Worm (Caenorhabditis elegans) whole organism, late embryonic: ENCODE data around the gene hda-2.
A peak's percentile ranks its signal among the peaks of the same experiment; 100 is the strongest.

Experiments used
- C38D4.7 ChIP-seq: fragments of 200-800 bp; sonication (Bioruptor generic); optimal IDR thresholded peaks from 2 replicates; lab custom pipeline; 2018; ENCODE audit warnings: mild to moderate bottlenecking, missing genetic modification characterization, moderate library complexity, missing compliant biosample characterization
- F13H6.1 ChIP-seq: sonication (generic microtip); optimal IDR thresholded peaks from 2 replicates; lab custom pipeline; 2016; ENCODE audit warnings: missing genetic modification characterization, missing compliant biosample characterization
- ceh-19 ChIP-seq: fragments of 200-800 bp; sonication (Bioruptor generic); optimal IDR thresholded peaks from 2 replicates; lab custom pipeline; 2018; ENCODE audit warnings: mild to moderate bottlenecking, missing genetic modification characterization, missing compliant biosample characterization
- ceh-22 ChIP-seq: sonication (generic microtip); optimal IDR thresholded peaks from 2 replicates; lab custom pipeline; 2017; ENCODE audit warnings: missing biosample characterization, missing genetic modification characterization
- ceh-24 ChIP-seq: sonication (generic microtip); optimal IDR thresholded peaks from 2 replicates; lab custom pipeline; 2016; ENCODE audit warnings: mild to moderate bottlenecking, missing genetic modification characterization, missing compliant biosample characterization
- ceh-45 ChIP-seq: fragments of 200-800 bp; sonication (Bioruptor generic); IDR thresholded peaks from 2 replicates; pipeline ENCODE4 v1.3.6; 2022; ENCODE audit warnings: missing genetic modification reagents, missing genetic modification characterization, missing compliant biosample characterization
- ceh-48 ChIP-seq: sonication (generic microtip); optimal IDR thresholded peaks from 2 replicates; lab custom pipeline; 2016; ENCODE audit warnings: missing genetic modification characterization, inconsistent platforms, missing compliant biosample characterization
- ceh-6 ChIP-seq: fragments of 200-800 bp; sonication (Bioruptor generic); optimal IDR thresholded peaks from 2 replicates; lab custom pipeline; 2018; ENCODE audit warnings: mild to moderate bottlenecking, missing genetic modification characterization, missing compliant biosample characterization
- che-1 ChIP-seq: sonication (generic microtip); optimal IDR thresholded peaks from 2 replicates; lab custom pipeline; 2016; ENCODE audit warnings: mild to moderate bottlenecking, missing genetic modification characterization, missing compliant biosample characterization
- dmd-4 ChIP-seq: sonication (generic microtip); optimal IDR thresholded peaks from 2 replicates; lab custom pipeline; 2016; ENCODE audit warnings: borderline replicate concordance, missing genetic modification characterization, missing compliant biosample characterization
- elt-2 ChIP-seq: sonication (generic microtip); optimal IDR thresholded peaks from 2 replicates; lab custom pipeline; 2016; ENCODE audit warnings: missing genetic modification reagents, missing genetic modification characterization, missing compliant biosample characterization
- elt-4 ChIP-seq: sonication (generic microtip); optimal IDR thresholded peaks from 2 replicates; lab custom pipeline; 2016; ENCODE audit warnings: missing genetic modification characterization, missing compliant biosample characterization
- ets-4 ChIP-seq: sonication (generic microtip); optimal IDR thresholded peaks from 2 replicates; lab custom pipeline; 2016; ENCODE audit warnings: missing genetic modification characterization, missing compliant biosample characterization
- fkh-10 ChIP-seq: fragments of 150-350 bp; optimal IDR thresholded peaks from 2 replicates; lab custom pipeline; 2014; ENCODE audit warnings: missing biosample characterization, missing genetic modification reagents, missing genetic modification characterization
- fkh-6 ChIP-seq: sonication (generic microtip); optimal IDR thresholded peaks from 2 replicates; lab custom pipeline; 2016; ENCODE audit warnings: missing genetic modification characterization, missing compliant biosample characterization
- gmeb-2 ChIP-seq: sonication (generic microtip); optimal IDR thresholded peaks from 2 replicates; lab custom pipeline; 2016; ENCODE audit warnings: missing genetic modification characterization, inconsistent platforms, missing compliant biosample characterization
- hlh-13 ChIP-seq: fragments of 200-800 bp; sonication (Bioruptor generic); optimal IDR thresholded peaks from 2 replicates; lab custom pipeline; 2018; ENCODE audit warnings: mild to moderate bottlenecking, missing genetic modification characterization, missing compliant biosample characterization
- hlh-30 ChIP-seq: sonication (generic microtip); optimal IDR thresholded peaks from 2 replicates; lab custom pipeline; 2017; ENCODE audit warnings: antibody characterized with exemption, missing genetic modification characterization, missing compliant biosample characterization; ENCODE audit not compliant: insufficient read depth
- hlh-6 ChIP-seq: sonication (generic microtip); optimal IDR thresholded peaks from 2 replicates; lab custom pipeline; 2016; ENCODE audit warnings: missing genotype, missing genetic modification characterization, missing compliant biosample characterization
- hlh-8 ChIP-seq: sonication (generic microtip); optimal IDR thresholded peaks from 2 replicates; lab custom pipeline; 2016; ENCODE audit warnings: missing genotype, missing genetic modification characterization, missing compliant biosample characterization
- lim-6 ChIP-seq: sonication (generic microtip); optimal IDR thresholded peaks from 2 replicates; lab custom pipeline; 2016; ENCODE audit warnings: missing genetic modification characterization, missing compliant biosample characterization
- lin-11 ChIP-seq: fragments of 200-800 bp; sonication (Bioruptor generic); optimal IDR thresholded peaks from 2 replicates; lab custom pipeline; 2018; ENCODE audit warnings: mild to moderate bottlenecking, missing genetic modification characterization, missing compliant biosample characterization
- madf-2 ChIP-seq: sonication (generic microtip); optimal IDR thresholded peaks from 2 replicates; lab custom pipeline; 2017; ENCODE audit warnings: missing genetic modification characterization, missing compliant biosample characterization
- mec-3 ChIP-seq: sonication (generic microtip); optimal IDR thresholded peaks from 2 replicates; lab custom pipeline; 2016; ENCODE audit warnings: borderline replicate concordance, missing genetic modification characterization, missing compliant biosample characterization
- nfya-1 ChIP-seq: sonication (generic microtip); optimal IDR thresholded peaks from 2 replicates; lab custom pipeline; 2017; ENCODE audit warnings: missing genetic modification characterization, mild to moderate bottlenecking, missing compliant biosample characterization, antibody characterized with exemption, moderate library complexity
- nhr-11 ChIP-seq: fragments of 150-350 bp; optimal IDR thresholded peaks from 2 replicates; lab custom pipeline; 2014; ENCODE audit warnings: missing biosample characterization, missing genetic modification characterization
- npax-4 ChIP-seq: sonication (generic microtip); optimal IDR thresholded peaks from 2 replicates; lab custom pipeline; 2016; ENCODE audit warnings: missing genetic modification characterization, missing compliant biosample characterization
- pag-3 ChIP-seq: sonication (generic microtip); optimal IDR thresholded peaks from 2 replicates; lab custom pipeline; 2016; ENCODE audit warnings: missing compliant biosample characterization, missing genetic modification characterization, borderline replicate concordance
- pat-9 ChIP-seq: fragments of 200-800 bp; sonication (Bioruptor generic); optimal IDR thresholded peaks from 2 replicates; lab custom pipeline; 2018; ENCODE audit warnings: mild to moderate bottlenecking, missing genetic modification characterization, moderate library complexity, missing compliant biosample characterization
- pha-2 ChIP-seq: sonication (generic microtip); optimal IDR thresholded peaks from 2 replicates; lab custom pipeline; 2017; ENCODE audit warnings: mild to moderate bottlenecking, missing genetic modification characterization, missing compliant biosample characterization
- pha-4 ChIP-seq: fragments of 150-350 bp; optimal IDR thresholded peaks from 2 replicates; lab custom pipeline; 2018; ENCODE audit warnings: missing biosample characterization, missing genetic modification reagents, missing genetic modification characterization
- pqm-1 ChIP-seq: sonication (generic microtip); optimal IDR thresholded peaks from 2 replicates; lab custom pipeline; 2016; ENCODE audit warnings: missing genetic modification characterization, missing compliant biosample characterization
- pros-1 ChIP-seq: fragments of 150-350 bp; optimal IDR thresholded peaks from 2 replicates; lab custom pipeline; 2014; ENCODE audit warnings: missing biosample characterization, missing genetic modification reagents, missing genetic modification characterization
- ref-2 ChIP-seq: sonication (generic microtip); optimal IDR thresholded peaks from 2 replicates; lab custom pipeline; 2016; ENCODE audit warnings: missing genetic modification characterization, missing compliant biosample characterization
- rnt-1 ChIP-seq: sonication (generic microtip); optimal IDR thresholded peaks from 2 replicates; lab custom pipeline; 2016; ENCODE audit warnings: missing genetic modification characterization, missing compliant biosample characterization
- sdc-2 ChIP-seq: sonication (generic microtip); optimal IDR thresholded peaks from 2 replicates; lab custom pipeline; 2016; ENCODE audit warnings: missing genotype, missing genetic modification characterization, missing compliant biosample characterization
- sox-2 ChIP-seq: fragments of 200-800 bp; sonication (Bioruptor generic); IDR thresholded peaks from 2 replicates; pipeline ENCODE4 v1.3.6; 2022; ENCODE audit warnings: missing genetic modification reagents, missing genetic modification characterization, missing compliant biosample characterization
- tbx-2 ChIP-seq: sonication (generic microtip); optimal IDR thresholded peaks from 2 replicates; lab custom pipeline; 2016; ENCODE audit warnings: missing genetic modification characterization, missing compliant biosample characterization
- unc-42 ChIP-seq: sonication (generic microtip); optimal IDR thresholded peaks from 2 replicates; lab custom pipeline; 2016; ENCODE audit warnings: missing genotype, missing genetic modification characterization, missing compliant biosample characterization
- unc-55 ChIP-seq: sonication (generic microtip); optimal IDR thresholded peaks from 2 replicates; lab custom pipeline; 2017; ENCODE audit warnings: missing biosample characterization, missing genetic modification reagents, missing genetic modification characterization
- unc-86 ChIP-seq: sonication (generic microtip); optimal IDR thresholded peaks from 2 replicates; lab custom pipeline; 2016; ENCODE audit warnings: missing genetic modification characterization, missing compliant biosample characterization
- zip-5 ChIP-seq: sonication (generic microtip); optimal IDR thresholded peaks from 2 replicates; lab custom pipeline; 2016; ENCODE audit warnings: missing genetic modification characterization, missing compliant biosample characterization

Gene hda-2

DNA sequence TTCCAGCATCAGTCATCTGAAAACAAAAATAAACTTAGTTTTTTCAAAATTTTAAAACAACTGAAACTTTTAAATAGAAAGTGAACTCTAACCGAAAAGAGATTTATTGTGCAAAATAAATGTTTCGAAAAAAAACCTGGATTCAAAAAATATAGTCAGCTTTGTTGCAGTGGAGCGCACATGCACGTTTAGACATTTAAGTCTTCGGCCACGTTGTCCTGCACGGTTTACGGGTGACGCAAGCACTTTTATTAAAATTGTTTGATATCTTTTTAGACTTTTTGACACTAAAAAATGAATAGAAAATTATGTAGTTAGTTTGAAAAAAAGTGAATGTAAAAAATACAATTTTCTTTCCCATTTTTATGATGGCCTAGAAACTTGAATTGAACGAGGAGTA lies 17.1 kb upstream of the hda-2 start, which contains the start of the genes ubh-4 and algn-6 (continued):
- TF ChIP-seq elt-4 (tag; lab: Kevin White, UChicago) (no peak), rnt-1 (tag; lab: Kevin White, UChicago) (no peak), ceh-24 (tag; lab: Kevin White, UChicago) (no peak), unc-55 (GFP tag; lab: Kevin White, UChicago) (no peak), lin-11 (tag; lab: Kevin White, UChicago) (no peak), ceh-6 (no peak), tbx-2 (tag; lab: Kevin White, UChicago) (peak; percentile 48), ceh-45 (GFP tag; lab: Robert Waterston, UW) (no peak), pha-2 (tag; lab: Kevin White, UChicago) (no peak), C38D4.7 (no peak), unc-42 (tag; lab: Kevin White, UChicago) (peak; percentile 56), nfya-1 (tag; lab: Kevin White, UChicago) (peak; percentile 21), hlh-30 (tag; lab: Kevin White, UChicago) (no peak), sdc-2 (tag; lab: Kevin White, UChicago) (no peak), gmeb-2 (tag; lab: Kevin White, UChicago) (no peak), ceh-22 (tag; lab: Kevin White, UChicago) (no peak), nhr-11 (tag; lab: Kevin White, UChicago) (no peak), F13H6.1 (no peak), unc-86 (tag; lab: Kevin White, UChicago) (no peak), fkh-6 (tag; lab: Kevin White, UChicago) (no peak), madf-2 (tag; lab: Kevin White, UChicago) (no peak), hlh-8 (peak; percentile 2), ceh-19 (no peak)
- TF ChIP-seq, all 69 proteins: peak for 13

DNA sequence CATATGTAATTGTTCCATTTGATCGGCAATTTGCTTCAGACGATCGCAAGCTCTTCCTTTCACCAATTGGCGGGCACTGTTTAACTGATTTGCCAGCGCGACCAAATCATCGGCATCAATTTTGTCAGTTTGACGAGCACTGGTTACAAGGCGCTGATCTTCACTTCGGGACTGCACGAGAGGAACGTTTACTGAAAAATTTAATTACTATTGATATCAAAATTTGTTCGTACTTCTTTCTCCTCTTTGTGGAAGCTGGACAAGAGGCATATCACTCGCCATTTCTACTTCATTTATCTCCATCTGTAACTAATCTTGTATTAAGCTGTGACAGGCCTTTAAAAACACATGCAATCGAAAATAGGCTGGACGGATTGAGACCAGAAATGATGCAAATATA lies 15.5 kb upstream of the hda-2 start, which contains the start of gene C08B11.9:
C08B11.9 (minus strand) TSS at position 307 of the 400 bp plus-strand sequence.
- TF ChIP-seq pag-3 (tag; lab: Kevin White, UChicago) (no peak), elt-2 (tag; lab: Kevin White, UChicago) (no peak), pha-4 (no peak), unc-42 (tag; lab: Kevin White, UChicago) (no peak), npax-4 (tag; lab: Kevin White, UChicago) (no peak), ceh-48 (tag; lab: Kevin White, UChicago) (no peak), pros-1 (no peak), ceh-22 (tag; lab: Kevin White, UChicago) (no peak), pqm-1 (no peak), fkh-6 (tag; lab: Kevin White, UChicago) (no peak), hlh-13 (GFP tag; lab: Kevin White, UChicago) (no peak), dmd-4 (tag; lab: Kevin White, UChicago) (no peak), sox-2 (GFP tag; lab: Robert Waterston, UW) (no peak), fkh-10 (GFP tag; lab: Kevin White, UChicago) (no peak), pat-9 (no peak), mec-3 (tag; lab: Kevin White, UChicago) (no peak), ets-4 (no peak)

DNA sequence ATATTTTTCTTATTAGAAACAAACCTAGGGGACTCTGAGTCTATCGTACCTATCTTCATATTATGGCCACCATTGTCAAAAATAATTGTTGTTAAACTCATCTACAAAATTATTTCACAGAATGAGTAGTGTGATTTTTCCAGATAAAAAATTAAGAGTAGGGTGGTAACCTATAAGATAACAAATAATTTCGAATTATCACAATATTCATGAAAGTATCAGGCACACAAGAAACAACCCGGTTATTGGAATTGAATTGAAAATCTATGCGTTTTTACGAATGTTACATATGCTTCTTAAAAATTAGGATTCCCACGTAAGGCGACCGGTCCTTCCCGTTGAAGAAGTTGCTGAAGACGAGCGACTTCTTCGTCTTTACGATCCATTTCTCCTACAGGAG lies 14.9 kb upstream of the hda-2 start, which contains the start of gene arp-6:
arp-6 (minus strand) TSS at position 101 of the 400 bp plus-strand sequence.
- TF ChIP-seq elt-4 (tag; lab: Kevin White, UChicago) (no peak), C38D4.7 (no peak), hlh-8 (no peak), ref-2 (tag; lab: Kevin White, UChicago) (no peak), zip-5 (tag; lab: Kevin White, UChicago) (no peak), pha-4 (no peak), che-1 (tag; lab: Kevin White, UChicago) (no peak), lim-6 (tag; lab: Kevin White, UChicago) (no peak), hlh-6 (no peak), ceh-19 (no peak)
